Worm (Caenorhabditis elegans): ENCODE measurements around the gene F38H4.5.

DNA sequence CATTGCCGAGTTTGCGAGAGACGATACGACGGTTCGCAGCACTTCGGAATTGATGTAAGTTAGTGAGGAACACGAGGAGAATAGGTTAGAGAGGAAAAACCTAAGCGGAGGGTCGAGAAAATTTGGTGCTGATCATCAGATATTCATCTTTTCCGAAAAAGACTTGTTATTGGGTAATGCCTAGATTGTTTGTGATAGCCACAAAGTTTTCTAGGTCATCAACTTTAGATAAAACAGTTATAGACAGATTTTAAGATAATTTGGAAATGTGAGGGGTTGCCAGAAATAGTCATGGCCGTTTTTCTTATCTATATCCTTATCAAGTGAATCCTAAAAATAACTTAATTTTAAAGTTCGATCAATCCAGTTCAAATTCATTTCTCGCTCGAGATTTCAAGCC lies 48.4 kb downstream of the F38H4.5 start:
- no peak for TF ChIP-seq nhr-76 (tag; optimal IDR thresholded peaks at IDR 0.05)
- TF ChIP-seq rnt-1 (tag; optimal IDR thresholded peaks at IDR 0.05): no peak

Data from whole organism, L1 larva.